Fruit fly (Drosophila melanogaster) whole organism, embryonic: ENCODE data around the gene CG15153.

Experiments used
- Aef1 ChIP-seq: fragments of 200-800 bp; sonication (Bioruptor generic); IDR thresholded peaks from 3 replicates; pipeline ENCODE4 v1.3.6; 2022; ENCODE audit warnings: missing biosample characterization, missing genetic modification characterization
- Atf-2 ChIP-seq: fragments of 200-800 bp; sonication (Bioruptor generic); optimal IDR thresholded peaks from 2 replicates; lab custom pipeline; 2016; ENCODE audit warnings: missing biosample characterization, missing genetic modification characterization
- Atf6 ChIP-seq: fragments of 200-800 bp; sonication (Bioruptor generic); IDR thresholded peaks from 2 replicates; pipeline ENCODE4 v1.3.6; 2022; ENCODE audit warnings: missing biosample characterization, missing genetic modification characterization
- Bdp1 ChIP-seq: fragments of 200-800 bp; sonication (Bioruptor generic); optimal IDR thresholded peaks from 3 replicates; lab custom pipeline; 2016; ENCODE audit warnings: missing biosample characterization, missing genetic modification characterization
- Blimp-1 ChIP-seq: fragments of 200-800 bp; sonication (Bioruptor generic); optimal IDR thresholded peaks from 3 replicates; lab custom pipeline; 2018; ENCODE audit warnings: missing biosample characterization, missing genetic modification characterization, mild to moderate bottlenecking, moderate library complexity, missing genetic modification reagents
- CG1024 ChIP-seq: fragments of 200-800 bp; sonication (Bioruptor generic); IDR thresholded peaks from 2 replicates; pipeline ENCODE4 v1.3.6; 2022; ENCODE audit warnings: missing biosample characterization, missing genetic modification characterization
- CG12391 ChIP-seq: fragments of 200-800 bp; sonication (Bioruptor generic); optimal IDR thresholded peaks from 3 replicates; lab custom pipeline; 2018; ENCODE audit warnings: missing biosample characterization, mild to moderate bottlenecking, missing genetic modification characterization, moderate library complexity
- CG12769 ChIP-seq: fragments of 200-800 bp; sonication (Bioruptor generic); optimal IDR thresholded peaks from 2 replicates; lab custom pipeline; 2019; ENCODE audit warnings: missing biosample characterization, mild to moderate bottlenecking, missing genetic modification characterization, moderate library complexity
- CG14860 ChIP-seq: fragments of 200-800 bp; sonication (Bioruptor generic); IDR thresholded peaks from 3 replicates; pipeline ENCODE4 v1.3.6; 2022; ENCODE audit warnings: missing biosample characterization, missing genetic modification characterization; ENCODE audit not compliant: partially characterized antibody
- CG17385 ChIP-seq: fragments of 200-800 bp; sonication (Bioruptor generic); optimal IDR thresholded peaks from 3 replicates; lab custom pipeline; 2018; ENCODE audit warnings: missing biosample characterization, mild to moderate bottlenecking, missing genetic modification characterization
- CG17568 ChIP-seq: fragments of 200-800 bp; sonication (Bioruptor generic); optimal IDR thresholded peaks from 2 replicates; lab custom pipeline; 2018; ENCODE audit warnings: missing biosample characterization, mild to moderate bottlenecking, missing genetic modification characterization, moderate library complexity
- CG17802 ChIP-seq: fragments of 200-800 bp; sonication (Bioruptor generic); optimal IDR thresholded peaks from 2 replicates; lab custom pipeline; 2018; ENCODE audit warnings: missing biosample characterization, mild to moderate bottlenecking, missing genetic modification characterization, moderate library complexity
- CG1792 ChIP-seq: fragments of 200-800 bp; sonication (Bioruptor generic); optimal IDR thresholded peaks from 2 replicates; lab custom pipeline; 2016; ENCODE audit warnings: missing biosample characterization, missing genetic modification characterization
- CG18619 ChIP-seq: fragments of 200-800 bp; sonication (Bioruptor generic); optimal IDR thresholded peaks from 3 replicates; lab custom pipeline; 2017; ENCODE audit warnings: missing biosample characterization, mild to moderate bottlenecking, missing genetic modification characterization
- CG2120 ChIP-seq: fragments of 200-800 bp; sonication (Bioruptor generic); optimal IDR thresholded peaks from 3 replicates; lab custom pipeline; 2016; ENCODE audit warnings: missing biosample characterization, missing genetic modification characterization
- CG2129 ChIP-seq: fragments of 200-800 bp; sonication (Bioruptor generic); IDR thresholded peaks from 2 replicates; pipeline ENCODE4 v1.3.6; 2022; ENCODE audit warnings: missing biosample characterization, missing genetic modification characterization; ENCODE audit not compliant: partially characterized antibody
- CG31365 ChIP-seq: fragments of 200-800 bp; sonication (Bioruptor generic); optimal IDR thresholded peaks from 2 replicates; lab custom pipeline; 2018; ENCODE audit warnings: missing biosample characterization, mild to moderate bottlenecking, missing genetic modification characterization
- CG3281 ChIP-seq: fragments of 200-800 bp; sonication (Bioruptor generic); optimal IDR thresholded peaks from 3 replicates; lab custom pipeline; 2017; ENCODE audit warnings: missing biosample characterization, mild to moderate bottlenecking, missing genetic modification characterization
- CG3407 ChIP-seq: fragments of 200-800 bp; sonication (Bioruptor generic); optimal IDR thresholded peaks from 2 replicates; lab custom pipeline; 2018; ENCODE audit warnings: missing biosample characterization, mild to moderate bottlenecking, missing genetic modification characterization
- CG43689 ChIP-seq: fragments of 200-800 bp; sonication (Bioruptor generic); IDR thresholded peaks from 2 replicates; pipeline ENCODE4 v1.3.6; 2022; ENCODE audit warnings: missing biosample characterization, missing genetic modification characterization
- CG4820 ChIP-seq: fragments of 200-800 bp; sonication (Bioruptor generic); optimal IDR thresholded peaks from 3 replicates; lab custom pipeline; 2016; ENCODE audit warnings: missing biosample characterization, missing genetic modification characterization
- CG5245 ChIP-seq: fragments of 200-800 bp; sonication (Bioruptor generic); optimal IDR thresholded peaks from 3 replicates; lab custom pipeline; 2016; ENCODE audit warnings: missing biosample characterization, missing genetic modification characterization
- CG5953 ChIP-seq: fragments of 200-800 bp; sonication (Bioruptor generic); IDR thresholded peaks from 2 replicates; pipeline ENCODE4 v1.3.6; 2022; ENCODE audit warnings: missing biosample characterization, missing genetic modification characterization
- CG7745 ChIP-seq: fragments of 200-800 bp; sonication (Bioruptor generic); optimal IDR thresholded peaks from 2 replicates; lab custom pipeline; 2018; ENCODE audit warnings: missing biosample characterization, mild to moderate bottlenecking, missing genetic modification characterization, moderate library complexity
- CG8359 ChIP-seq: fragments of 200-800 bp; sonication (Bioruptor generic); optimal IDR thresholded peaks from 2 replicates; lab custom pipeline; 2017; ENCODE audit warnings: missing biosample characterization, mild to moderate bottlenecking, missing genetic modification characterization, borderline replicate concordance
- Chrac-16 ChIP-seq: fragments of 200-800 bp; sonication (Bioruptor generic); optimal IDR thresholded peaks from 3 replicates; lab custom pipeline; 2016; ENCODE audit warnings: missing biosample characterization, missing genetic modification characterization
- CkIIα-i1 ChIP-seq: fragments of 200-800 bp; sonication (Bioruptor generic); IDR thresholded peaks from 2 replicates; pipeline ENCODE4 v1.3.6; 2022; ENCODE audit warnings: missing biosample characterization, missing genetic modification characterization
- CrebB ChIP-seq: fragments of 200-800 bp; sonication (Bioruptor generic); optimal IDR thresholded peaks from 3 replicates; lab custom pipeline; 2018; ENCODE audit warnings: missing biosample characterization, mild to moderate bottlenecking, missing genetic modification characterization
- Dfd ChIP-seq, 2 experiments: fragments of >200 bp; optimal IDR thresholded peaks; 2 replicates each; lab custom pipeline; 2017; ENCODE audit warnings: missing biosample characterization in 2 of 2, missing genetic modification characterization in 2 of 2
- Dll ChIP-seq: fragments of 200-800 bp; sonication (Bioruptor generic); IDR thresholded peaks from 4 replicates; pipeline ENCODE4 v1.3.6; 2022; ENCODE audit warnings: missing biosample characterization, missing genetic modification characterization; ENCODE audit not compliant: partially characterized antibody
- Jarid2 ChIP-seq: fragments of 200-800 bp; sonication (Bioruptor generic); optimal IDR thresholded peaks from 3 replicates; lab custom pipeline; 2017; ENCODE audit warnings: mild to moderate bottlenecking, missing biosample characterization, missing genetic modification reagents, missing genetic modification characterization
- Side ChIP-seq: fragments of 200-800 bp; sonication (Bioruptor generic); optimal IDR thresholded peaks from 2 replicates; lab custom pipeline; 2016; ENCODE audit warnings: missing biosample characterization, missing genetic modification characterization
- Six4 ChIP-seq: fragments of 200-800 bp; sonication (Bioruptor generic); optimal IDR thresholded peaks from 2 replicates; lab custom pipeline; 2016; ENCODE audit warnings: missing biosample characterization, missing genetic modification characterization
- chm ChIP-seq: fragments of 200-800 bp; sonication (Bioruptor generic); IDR thresholded peaks from 2 replicates; pipeline ENCODE4 v1.3.6; 2022; ENCODE audit warnings: missing biosample characterization, missing genetic modification characterization
- corto ChIP-seq: fragments of 200-800 bp; sonication (Bioruptor generic); optimal IDR thresholded peaks from 2 replicates; lab custom pipeline; 2016; ENCODE audit warnings: missing biosample characterization, mild to moderate bottlenecking, missing genetic modification characterization, moderate library complexity
- crp ChIP-seq, 2 experiments: fragments of 200-800 bp; sonication (Bioruptor generic); optimal IDR thresholded peaks; 2 replicates in 1 of 2; 3 replicates in 1 of 2; lab custom pipeline; 2017; ENCODE audit warnings: missing biosample characterization in 2 of 2, missing genetic modification characterization in 2 of 2, mild to moderate bottlenecking in 1 of 2, moderate library complexity in 1 of 2
- da ChIP-seq: fragments of 200-800 bp; sonication (Bioruptor generic); optimal IDR thresholded peaks from 2 replicates; lab custom pipeline; 2016; ENCODE audit warnings: missing biosample characterization, missing genetic modification characterization
- fd64A ChIP-seq: fragments of 200-800 bp; sonication (Bioruptor generic); optimal IDR thresholded peaks from 3 replicates; lab custom pipeline; 2018; ENCODE audit warnings: missing biosample characterization, mild to moderate bottlenecking, missing genetic modification characterization
- jing ChIP-seq: fragments of 200-800 bp; sonication (Bioruptor generic); optimal IDR thresholded peaks from 2 replicates; lab custom pipeline; 2018; ENCODE audit warnings: missing biosample characterization, mild to moderate bottlenecking, missing genetic modification characterization
- kni ChIP-seq: fragments of 200-800 bp; sonication (Bioruptor generic); optimal IDR thresholded peaks from 3 replicates; lab custom pipeline; 2017; ENCODE audit warnings: mild to moderate bottlenecking, missing biosample characterization, missing genetic modification reagents, missing genetic modification characterization
- lab ChIP-seq: fragments of 200-800 bp; sonication (Bioruptor generic); optimal IDR thresholded peaks from 3 replicates; lab custom pipeline; 2017; ENCODE audit warnings: missing biosample characterization, missing genetic modification characterization, mild to moderate bottlenecking, moderate library complexity, missing genetic modification reagents
- mirr ChIP-seq: fragments of 200-800 bp; sonication (Bioruptor generic); optimal IDR thresholded peaks from 3 replicates; lab custom pipeline; 2018; ENCODE audit warnings: missing biosample characterization, mild to moderate bottlenecking, missing genetic modification characterization
- pan ChIP-seq, 4 experiments: fragments of >200 bp in 3 of 4; fragments of 200-800 bp in 1 of 4; sonication (Bioruptor generic) in 1 of 4; optimal IDR thresholded peaks in 3 of 4; IDR thresholded peaks in 1 of 4; 2 replicates each; pipeline versions ENCODE4 v1.3.6 to Lab custom; 2017 to 2022; ENCODE audit warnings: missing biosample characterization in 2 of 4, missing genetic modification characterization in 2 of 4, mixed read lengths in 1 of 4
- peb ChIP-seq: fragments of 200-800 bp; sonication (Bioruptor generic); IDR thresholded peaks from 2 replicates; pipeline ENCODE4 v1.3.6; 2022; ENCODE audit warnings: missing biosample characterization, missing genetic modification characterization
- repo ChIP-seq: fragments of 200-800 bp; sonication (Bioruptor generic); optimal IDR thresholded peaks from 2 replicates; lab custom pipeline; 2016; ENCODE audit warnings: missing biosample characterization, missing genetic modification characterization
- schlank ChIP-seq: fragments of 200-800 bp; sonication (Bioruptor generic); optimal IDR thresholded peaks from 2 replicates; lab custom pipeline; 2018; ENCODE audit warnings: missing biosample characterization, mild to moderate bottlenecking, missing genetic modification characterization
- so ChIP-seq: fragments of 200-800 bp; sonication (Bioruptor generic); IDR thresholded peaks from 3 replicates; pipeline ENCODE4 v1.3.6; 2022; ENCODE audit warnings: missing biosample characterization, missing genetic modification characterization
- tna ChIP-seq: fragments of 200-800 bp; sonication (Bioruptor generic); IDR thresholded peaks from 2 replicates; pipeline ENCODE4 v1.3.6; 2022; ENCODE audit warnings: missing biosample characterization, missing genetic modification characterization; ENCODE audit not compliant: partially characterized antibody
- ttk ChIP-seq: fragments of 200-800 bp; sonication (Bioruptor generic); IDR thresholded peaks from 2 replicates; pipeline ENCODE4 v2.1.2; 2022; ENCODE audit warnings: missing biosample characterization, missing genetic modification characterization
- wek ChIP-seq: fragments of 200-800 bp; sonication (Bioruptor generic); optimal IDR thresholded peaks from 3 replicates; lab custom pipeline; 2018; ENCODE audit warnings: missing biosample characterization, mild to moderate bottlenecking, missing genetic modification characterization, moderate library complexity

The CG15153 gene

DNA sequence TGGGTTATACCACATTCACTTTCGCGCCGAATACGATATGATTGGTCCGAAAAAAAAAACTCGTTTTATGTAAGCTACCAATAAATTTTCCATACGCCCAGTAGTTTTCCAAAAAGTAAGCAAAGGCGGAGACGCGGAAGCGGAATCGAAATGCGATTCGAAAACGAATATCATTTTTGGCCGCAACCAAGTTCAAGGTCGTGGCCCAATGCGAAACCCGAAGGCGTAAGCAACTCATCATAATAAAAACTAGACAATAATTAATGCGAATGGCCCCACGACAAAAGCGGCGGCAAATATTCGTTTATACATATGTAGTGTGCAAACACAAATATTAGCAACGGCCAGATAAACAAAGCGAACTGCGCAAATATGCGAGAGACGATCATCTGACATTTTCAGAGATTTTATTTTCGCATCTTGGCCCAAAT lies 44.4 kb upstream of the CG15153 start (continued):
- TF ChIP-seq CrebB (tag; lab: Kevin White, UChicago) (peak; percentile 18), CG43689 (GFP tag; lab: Robert Waterston, UW) (no peak), repo (GFP tag; lab: Kevin White, UChicago) (no peak), CG17385 (GFP tag; lab: Kevin White, UChicago) (peak; percentile 21), Side (GFP tag; lab: Kevin White, UChicago) (peak; percentile 54), Aef1 (GFP tag; lab: Robert Waterston, UW) (no peak), CG3281 (GFP tag; lab: Kevin White, UChicago) (peak; percentile 75), CG4820 (GFP tag; lab: Kevin White, UChicago) (no peak), fd64A (GFP tag; lab: Kevin White, UChicago) (no peak), so (GFP tag; lab: Robert Waterston, UW) (no peak), lab (peak; percentile 86), Jarid2 (GFP tag; lab: Kevin White, UChicago) (no peak), mirr (GFP tag; lab: Kevin White, UChicago) (peak; percentile 2), CG3407 (no peak), Chrac-16 (GFP tag; lab: Kevin White, UChicago) (no peak), jing (no peak), crp (GFP tag; optimal IDR thresholded peaks at IDR 0.05; lab: Kevin White, UChicago) (no peak), CG12391 (no peak), CG8359 (GFP tag; lab: Kevin White, UChicago) (no peak), Six4 (GFP tag; lab: Kevin White, UChicago) (no peak), chm (GFP tag; lab: Robert Waterston, UW) (no peak), CG14860 (no peak), CG2129 (GFP tag; lab: Robert Waterston, UW) (no peak), CG31365 (tag; lab: Kevin White, UChicago) (peak; percentile 9), Atf-2 (GFP tag; lab: Kevin White, UChicago) (no peak), CG2120 (GFP tag; lab: Kevin White, UChicago) (peak; percentile 67), CG17802 (tag; lab: Kevin White, UChicago) (no peak), CG1792 (GFP tag; lab: Kevin White, UChicago) (peak; percentile 57), Atf6 (GFP tag; lab: Robert Waterston, UW) (peak; percentile 71; the same call in 1 of the 2 replicates), CkIIα-i1 (GFP tag; lab: Robert Waterston, UW) (no peak), Dll (GFP tag; lab: Robert Waterston, UW) (no peak), CG12769 (tag; lab: Kevin White, UChicago) (peak; percentile 85), da (GFP tag; lab: Kevin White, UChicago) (no peak), peb (GFP tag; lab: Robert Waterston, UW) (no peak), pan (optimal IDR thresholded peaks at IDR 0.05; lab: Kevin White, UChicago) (no peak), pan (GFP tag; optimal IDR thresholded peaks at IDR 0.05 in 1 of 2, IDR thresholded peaks at IDR 0.05 in 1 of 2) (peak in 1 of 2 experiments; percentile 16), Blimp-1 (GFP tag; lab: Kevin White, UChicago) (peak; percentile 67), CG18619 (GFP tag; lab: Kevin White, UChicago) (peak; percentile 48), kni (GFP tag; lab: Kevin White, UChicago) (no peak), CG7745 (tag; lab: Kevin White, UChicago) (no peak), CG5245 (GFP tag; lab: Kevin White, UChicago) (no peak), wek (GFP tag; lab: Kevin White, UChicago) (no peak), CG17568 (GFP tag; lab: Kevin White, UChicago) (no peak), Bdp1 (GFP tag; lab: Kevin White, UChicago) (no peak), CG5953 (GFP tag; lab: Robert Waterston, UW) (no peak), corto (GFP tag; lab: Kevin White, UChicago) (no peak), tna (GFP tag; lab: Robert Waterston, UW) (no peak), Dfd (GFP tag; optimal IDR thresholded peaks at IDR 0.05; lab: Kevin White, UChicago) (no peak), ttk (no peak), CG1024 (no peak), schlank (tag; lab: Kevin White, UChicago) (peak; percentile 66)
